Worm (Caenorhabditis elegans) whole organism, L3 larva: ENCODE results near the gene F13H10.1.

Source experiments
- R02D3.7 ChIP-seq: fragments of 150-350 bp; optimal IDR thresholded peaks from 2 replicates; lab custom pipeline; 2014; ENCODE audit warnings: missing biosample characterization, missing genetic modification characterization
- ama-1 ChIP-seq: fragments of 150-350 bp; optimal IDR thresholded peaks from 2 replicates; lab custom pipeline; 2018
- ceh-9 ChIP-seq: sonication (generic microtip); optimal IDR thresholded peaks from 2 replicates; lab custom pipeline; 2018; ENCODE audit warnings: missing biosample characterization, missing genetic modification characterization
- eor-1 ChIP-seq, 2 experiments: fragments of 150-350 bp; optimal IDR thresholded peaks; 2 replicates each; lab custom pipeline; 2014 to 2018; ENCODE audit warnings: missing biosample characterization in 2 of 2, missing genetic modification characterization in 2 of 2
- fkh-10 ChIP-seq: sonication (generic microtip); optimal IDR thresholded peaks from 2 replicates; lab custom pipeline; 2017; ENCODE audit warnings: missing biosample characterization, missing genetic modification reagents, missing genetic modification characterization
- lin-39 ChIP-seq: fragments of 150-350 bp; optimal IDR thresholded peaks from 2 replicates; lab custom pipeline; 2018; ENCODE audit warnings: missing biosample characterization, missing genetic modification reagents, missing genetic modification characterization
- mdl-1 ChIP-seq: fragments of 150-350 bp; optimal IDR thresholded peaks from 2 replicates; lab custom pipeline; 2014; ENCODE audit warnings: missing biosample characterization, missing genetic modification characterization
- mml-1 ChIP-seq: fragments of 150-350 bp; sonication (generic microtip); optimal IDR thresholded peaks from 3 replicates; lab custom pipeline; 2014; ENCODE audit warnings: missing biosample characterization, missing genetic modification characterization
- nhr-11 ChIP-seq: fragments of 150-350 bp; optimal IDR thresholded peaks from 2 replicates; lab custom pipeline; 2014; ENCODE audit warnings: missing biosample characterization, missing genetic modification characterization
- nhr-12 ChIP-seq: fragments of 150-350 bp; optimal IDR thresholded peaks from 2 replicates; lab custom pipeline; 2014; ENCODE audit warnings: missing biosample characterization, missing genetic modification characterization
- nhr-23 ChIP-seq: fragments of 150-350 bp; optimal IDR thresholded peaks from 2 replicates; lab custom pipeline; 2014; ENCODE audit warnings: missing biosample characterization, missing genetic modification reagents, missing genetic modification characterization
- nhr-76 ChIP-seq: fragments of 150-350 bp; sonication (generic microtip); optimal IDR thresholded peaks from 5 replicates; lab custom pipeline; 2014; ENCODE audit warnings: missing biosample characterization, missing genetic modification characterization
- sea-2 ChIP-seq: fragments of 150-350 bp; sonication (generic microtip); optimal IDR thresholded peaks from 4 replicates; lab custom pipeline; 2014; ENCODE audit warnings: missing biosample characterization, missing genetic modification reagents, missing genetic modification characterization

The F13H10.1 gene

ce11 chrIV:11053652-11054317, 49.4 kb downstream of the F13H10.1 start, which contains the start of the genes F36H1.12 and lin-3:
Gene F36H1.12 (minus strand): TSS chrIV:11053702.
Gene lin-3 (plus strand): TSS chrIV:11054308.
- TF ChIP-seq nhr-12 (tag; lab: Kevin White, UChicago), result no peak
- no peak for TF ChIP-seq nhr-11 (tag; lab: Kevin White, UChicago)
- no peak for TF ChIP-seq ceh-9 (tag; lab: Kevin White, UChicago)
- TF ChIP-seq mdl-1 (tag; lab: Kevin White, UChicago), result no peak
- no peak for TF ChIP-seq ama-1
- TF ChIP-seq sea-2 (GFP tag; lab: Kevin White, UChicago), result no peak
- TF ChIP-seq nhr-76, result no peak
- TF ChIP-seq fkh-10 (GFP tag; lab: Kevin White, UChicago), result no peak
- TF ChIP-seq nhr-23 (tag; lab: Kevin White, UChicago), result no peak
- no peak for TF ChIP-seq lin-39 (tag; lab: Kevin White, UChicago)
- no peak for TF ChIP-seq eor-1 (tag; optimal IDR thresholded peaks at IDR 0.05; lab: Kevin White, UChicago)
- TF ChIP-seq mml-1 (tag; lab: Kevin White, UChicago), result no peak
- TF ChIP-seq R02D3.7, result no peak
